Fruit fly (Drosophila melanogaster): ENCODE results near the gene CG43061.

CG43061 gene

dm6 chr3R:8013121-8014009 lies 36.1 kb upstream of the CG43061 start, which contains the start of the genes CG10435 and Pbp95 (continued):
- TF ChIP-seq CHES-1-like (GFP tag; optimal IDR thresholded peaks at IDR 0.05) (peak; percentile 60), Rfx (GFP tag; IDR thresholded peaks at IDR 0.05) (peak; percentile 81), unc-4 (GFP tag; IDR thresholded peaks at IDR 0.05; ENCODE audit: partially characterized antibody) (peak; percentile 66), tll (GFP tag; optimal IDR thresholded peaks at IDR 0.05) (peak in 1 of 2 experiments; percentile 98), NfI (GFP tag; optimal IDR thresholded peaks at IDR 0.05) (peak; percentile 51), Nf-YA (GFP tag; IDR thresholded peaks at IDR 0.05) (peak; percentile 47; the same call in 1 of the 2 replicates), CG4820 (GFP tag; optimal IDR thresholded peaks at IDR 0.05) (peak; percentile 27), dysf (GFP tag; IDR thresholded peaks at IDR 0.05) (no peak; the same call in 2 of the 3 replicates), CG16863 (GFP tag; optimal IDR thresholded peaks at IDR 0.05) (peak; percentile 36), CG3726 (GFP tag; IDR thresholded peaks at IDR 0.05) (no peak), HHEX (GFP tag; optimal IDR thresholded peaks at IDR 0.05) (peak; percentile 21), CG31388 (GFP tag; optimal IDR thresholded peaks at IDR 0.05) (no peak), CG1602 (GFP tag; optimal IDR thresholded peaks at IDR 0.05) (peak; percentile 5), Xbp1 (GFP tag; optimal IDR thresholded peaks at IDR 0.05) (peak; percentile 66), CG12155 (GFP tag; optimal IDR thresholded peaks at IDR 0.05) (peak; percentile 55), ken (GFP tag; IDR thresholded peaks at IDR 0.05) (0 out of 3 replicates have a peak, but pooled peaks have one; percentile 34), CG2889 (GFP tag; IDR thresholded peaks at IDR 0.05) (peak; percentile 39; the same call in 1 of the 3 replicates), lmd (GFP tag; IDR thresholded peaks at IDR 0.05) (peak; percentile 38; the same call in 1 of the 2 replicates), lilli (GFP tag; optimal IDR thresholded peaks at IDR 0.05) (peak; percentile 79), ab (GFP tag; optimal IDR thresholded peaks at IDR 0.05) (no peak), CG32772 (GFP tag; IDR thresholded peaks at IDR 0.05) (peak; percentile 48; the same call in 1 of the 2 replicates), Dbx (GFP tag; IDR thresholded peaks at IDR 0.05) (peak; percentile 67; the same call in 1 of the 3 replicates), lab (GFP tag; optimal IDR thresholded peaks at IDR 0.05) (no peak), CG30403 (GFP tag; optimal IDR thresholded peaks at IDR 0.05) (peak; percentile 76), chm (GFP tag; IDR thresholded peaks at IDR 0.05) (0 out of 2 replicates have a peak, but pooled peaks have one; percentile 39), MESR4 (GFP tag; optimal IDR thresholded peaks at IDR 0.05) (no peak), Nf-YC (tag; optimal IDR thresholded peaks at IDR 0.05) (peak; percentile 83), dmrt11E (tag; optimal IDR thresholded peaks at IDR 0.05) (peak; percentile 24), Ada2b (GFP tag; IDR thresholded peaks at IDR 0.05) (peak; percentile 35; the same call in 1 of the 2 replicates), H2.0 (GFP tag; IDR thresholded peaks at IDR 0.05) (peak; percentile 58; the same call in 1 of the 2 replicates), slp2 (GFP tag; optimal IDR thresholded peaks at IDR 0.05) (no peak), Sry-δ (GFP tag; optimal IDR thresholded peaks at IDR 0.05) (peak; percentile 84), sr (GFP tag; IDR thresholded peaks at IDR 0.05) (0 out of 3 replicates have a peak, but pooled peaks have one; percentile 19), CG14014 (GFP tag; IDR thresholded peaks at IDR 0.05) (peak; percentile 38; the same call in 1 of the 2 replicates), CG9727 (GFP tag; optimal IDR thresholded peaks at IDR 0.05) (peak; percentile 67), nerfin-2 (GFP tag; IDR thresholded peaks at IDR 0.05; ENCODE audit: partially characterized antibody) (0 out of 2 replicates have a peak, but pooled peaks have one; percentile 32), HLH54F (GFP tag; optimal IDR thresholded peaks at IDR 0.05) (peak; percentile 66), CG2129 (GFP tag; IDR thresholded peaks at IDR 0.05; ENCODE audit: partially characterized antibody) (peak; percentile 56), cas (GFP tag; IDR thresholded peaks at IDR 0.05) (peak; percentile 61), phol (tag; optimal IDR thresholded peaks at IDR 0.05) (peak; percentile 33), tna (GFP tag; IDR thresholded peaks at IDR 0.05; ENCODE audit: partially characterized antibody) (peak; percentile 54), CG10274 (GFP tag; optimal IDR thresholded peaks at IDR 0.05) (peak; percentile 34), stc (GFP tag; IDR thresholded peaks at IDR 0.05) (0 out of 2 replicates have a peak, but pooled peaks have one; percentile 38), NC2β (GFP tag; optimal IDR thresholded peaks at IDR 0.05) (peak; percentile 45), zen (tag; optimal IDR thresholded peaks at IDR 0.05) (no peak), CG12391 (tag; optimal IDR thresholded peaks at IDR 0.05) (peak; percentile 68), abd-A (tag; optimal IDR thresholded peaks at IDR 0.05) (no peak)

Data from whole organism, embryonic.